Fruit fly (Drosophila melanogaster): ENCODE results near the gene Ilp8.

The Ilp8 gene

DNA sequence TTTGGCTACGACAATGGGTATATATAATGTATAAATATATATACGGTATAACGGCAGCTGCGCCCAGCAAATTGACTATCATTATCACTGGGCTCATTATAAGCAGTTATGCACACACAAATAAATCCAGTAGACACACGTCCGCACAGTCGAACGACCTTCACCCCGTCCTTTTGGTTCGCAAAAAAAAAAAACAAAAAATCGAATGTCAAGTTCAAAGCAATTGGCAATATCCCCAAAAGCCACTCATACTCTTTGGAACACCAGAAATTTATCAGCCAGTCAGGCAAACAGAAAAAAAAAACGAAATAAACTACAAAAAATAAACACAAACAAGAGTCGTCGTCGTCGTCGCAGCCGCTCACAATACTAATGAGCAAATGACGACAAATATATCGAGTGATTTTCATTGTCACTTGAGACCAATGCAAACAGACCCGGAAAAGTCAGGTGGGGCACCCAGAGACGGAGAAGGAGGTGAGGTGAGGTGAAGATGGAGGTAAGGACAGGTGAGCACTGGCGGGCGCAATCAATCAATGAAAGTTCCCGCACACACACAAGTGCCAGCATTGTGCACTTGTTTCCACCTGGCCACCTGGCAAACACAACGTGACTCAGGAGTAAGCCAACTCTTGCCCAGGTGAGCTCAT is 27.0 kb downstream of the Ilp8 start (continued):
- peak; percentile 69 for TF ChIP-seq Rfx (GFP tag; IDR thresholded peaks at IDR 0.05)
- no peak for TF ChIP-seq HLH3B (GFP tag; IDR thresholded peaks at IDR 0.05)
- TF ChIP-seq CG2875 (GFP tag; optimal IDR thresholded peaks at IDR 0.05): peak; percentile 30
- TF ChIP-seq HLHmδ (GFP tag; optimal IDR thresholded peaks at IDR 0.05): peak; percentile 5
- 0 out of 3 replicates have a peak, but pooled peaks have one; percentile 6 for TF ChIP-seq CG7357 (GFP tag; IDR thresholded peaks at IDR 0.05)
- no peak for TF ChIP-seq grn (GFP tag; optimal IDR thresholded peaks at IDR 0.05)
- TF ChIP-seq pita (GFP tag; optimal IDR thresholded peaks at IDR 0.05): no peak
- TF ChIP-seq esg (GFP tag; conservative IDR thresholded peaks at IDR 0.05): 0 out of 2 replicates have a peak, but pooled peaks have one; percentile 9
- peak; percentile 6; the same call in 1 of the 2 replicates for TF ChIP-seq CG11085 (GFP tag; IDR thresholded peaks at IDR 0.05)
- TF ChIP-seq ro (GFP tag; IDR thresholded peaks at IDR 0.05): no peak
- TF ChIP-seq sisA (GFP tag; IDR thresholded peaks at IDR 0.05): peak; percentile 33; the same call in 1 of the 2 replicates
- peak; percentile 25 for TF ChIP-seq CG15696 (tag; optimal IDR thresholded peaks at IDR 0.05)
- TF ChIP-seq z (GFP tag; IDR thresholded peaks at IDR 0.05): peak; percentile 25; the same call in 1 of the 3 replicates
- TF ChIP-seq CG31224 (GFP tag; IDR thresholded peaks at IDR 0.05): no peak
- TF ChIP-seq CG32772 (GFP tag; IDR thresholded peaks at IDR 0.05): peak; percentile 56; the same call in 1 of the 2 replicates
- TF ChIP-seq CG8290 (GFP tag; optimal IDR thresholded peaks at IDR 0.05): no peak
- TF ChIP-seq CG8290 (tag; optimal IDR thresholded peaks at IDR 0.05): peak in 1 of 2 experiments; percentile 13
- no peak for TF ChIP-seq CG42726 (GFP tag; IDR thresholded peaks at IDR 0.05; ENCODE audit: partially characterized antibody)
- TF ChIP-seq CG2202 (tag; optimal IDR thresholded peaks at IDR 0.05): no peak
- TF ChIP-seq zen2 (GFP tag; IDR thresholded peaks at IDR 0.05; ENCODE audit: partially characterized antibody): no peak
- peak; percentile 22; the same call in 2 of the 3 replicates for TF ChIP-seq dysf (GFP tag; IDR thresholded peaks at IDR 0.05)
- no peak for TF ChIP-seq CoRest (tag; optimal IDR thresholded peaks at IDR 0.05)
- TF ChIP-seq gsb (GFP tag; IDR thresholded peaks at IDR 0.05): 0 out of 2 replicates have a peak, but pooled peaks have one; percentile 20
- TF ChIP-seq Med (GFP tag): peak; percentile 54
- TF ChIP-seq MBD-R2 (GFP tag; IDR thresholded peaks at IDR 0.05): no peak
- TF ChIP-seq br (optimal IDR thresholded peaks at IDR 0.05): no peak
- 0 out of 3 replicates have a peak, but pooled peaks have one; percentile 41 for TF ChIP-seq C15 (GFP tag; IDR thresholded peaks at IDR 0.05)
- no peak for TF ChIP-seq HHEX (GFP tag; optimal IDR thresholded peaks at IDR 0.05)
- TF ChIP-seq lbe (GFP tag; optimal IDR thresholded peaks at IDR 0.05): peak; percentile 7
- peak; percentile 34; the same call in 1 of the 3 replicates for TF ChIP-seq tgo (GFP tag; IDR thresholded peaks at IDR 0.05)
- TF ChIP-seq pan (optimal IDR thresholded peaks at IDR 0.05): no peak
- TF ChIP-seq pan (GFP tag; optimal IDR thresholded peaks at IDR 0.05 in 1 of 2, IDR thresholded peaks at IDR 0.05 in 1 of 2): peak in 1 of 2 experiments; percentile 17
- TF ChIP-seq CG33557 (GFP tag; optimal IDR thresholded peaks at IDR 0.05): peak; percentile 20
- peak; percentile 10; the same call in 2 of the 3 replicates for TF ChIP-seq Aef1 (GFP tag; IDR thresholded peaks at IDR 0.05)
- peak; percentile 45 for TF ChIP-seq Ptx1 (GFP tag; IDR thresholded peaks at IDR 0.05)
- 0 out of 3 replicates have a peak, but pooled peaks have one; percentile 35 for TF ChIP-seq gce (GFP tag; IDR thresholded peaks at IDR 0.05)
- TF ChIP-seq E2f1 (GFP tag; IDR thresholded peaks at IDR 0.05): 0 out of 2 replicates have a peak, but pooled peaks have one; percentile 12
- no peak for TF ChIP-seq odd (GFP tag; optimal IDR thresholded peaks at IDR 0.05)
- peak; percentile 19 for TF ChIP-seq lab (GFP tag; optimal IDR thresholded peaks at IDR 0.05)
- peak; percentile 4 for TF ChIP-seq ATbp (GFP tag; optimal IDR thresholded peaks at IDR 0.05)

dm6 chr3L:17004218-17004759 is 27.6 kb downstream of the Ilp8 start:
- TF ChIP-seq CG4707 (GFP tag; optimal IDR thresholded peaks at IDR 0.05) (peak; percentile 42), CG10209 (GFP tag; optimal IDR thresholded peaks at IDR 0.05) (peak; percentile 88), lab (GFP tag; optimal IDR thresholded peaks at IDR 0.05) (peak; percentile 84), NC2β (GFP tag; optimal IDR thresholded peaks at IDR 0.05) (peak; percentile 51), Hmx (GFP tag; optimal IDR thresholded peaks at IDR 0.05) (peak; percentile 25), ssp (GFP tag; IDR thresholded peaks at IDR 0.05) (peak; percentile 77), dan (GFP tag; IDR thresholded peaks at IDR 0.05) (no peak), CG15479 (GFP tag; optimal IDR thresholded peaks at IDR 0.05) (no peak), unc-4 (GFP tag; IDR thresholded peaks at IDR 0.05; ENCODE audit: partially characterized antibody) (no peak), hth (optimal IDR thresholded peaks at IDR 0.05) (no peak), CG18764 (GFP tag; optimal IDR thresholded peaks at IDR 0.05) (peak; percentile 75), Dbx (GFP tag; IDR thresholded peaks at IDR 0.05) (peak; percentile 83), CG14860 (GFP tag; IDR thresholded peaks at IDR 0.05; ENCODE audit: partially characterized antibody) (no peak)
